Fruit fly (Drosophila melanogaster): ENCODE results near the gene CG43321.

dm6 chr2L:7026308-7026707, 14.2 kb downstream of the CG43321 start:
- TF ChIP-seq CG14711 (tag; optimal IDR thresholded peaks at IDR 0.05) (no peak), cnc (optimal IDR thresholded peaks at IDR 0.05) (no peak), cic (GFP tag; optimal IDR thresholded peaks at IDR 0.05) (no peak), CG7101 (tag; optimal IDR thresholded peaks at IDR 0.05) (no peak), CG12768 (GFP tag; optimal IDR thresholded peaks at IDR 0.05) (no peak), CG7045 (GFP tag; optimal IDR thresholded peaks at IDR 0.05) (no peak), kay (GFP tag; ENCODE audit: borderline replicate concordance) (no peak), CG11617 (GFP tag; optimal IDR thresholded peaks at IDR 0.05) (no peak), Mnt (GFP tag; optimal IDR thresholded peaks at IDR 0.05) (no peak), CG1620 (GFP tag; optimal IDR thresholded peaks at IDR 0.05) (no peak)
